Worm (Caenorhabditis elegans): Measurements from ENCODE around the gene srbc-67.

DNA sequence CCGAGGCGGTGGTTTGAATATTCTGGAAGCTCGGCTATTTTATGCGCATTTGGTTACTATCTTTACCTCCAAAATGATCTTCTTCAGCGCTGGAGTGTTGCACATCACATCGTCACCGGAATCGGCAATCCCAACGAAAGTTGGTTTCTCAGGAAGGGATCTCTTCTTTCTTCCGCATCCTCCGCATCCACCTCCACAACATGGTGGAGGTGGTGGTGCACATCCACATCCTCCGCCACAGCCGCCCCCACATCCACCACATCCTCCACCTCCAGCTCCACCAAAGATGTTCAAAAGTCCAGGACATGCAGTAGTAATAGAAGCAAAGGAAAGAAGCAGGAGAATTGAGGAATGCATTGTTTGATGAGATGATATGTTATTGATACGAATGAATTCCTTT, 16.4 kb upstream of the srbc-67 start, which contains the start of gene grl-31:
- TF ChIP-seq fax-1 (tag; optimal IDR thresholded peaks at IDR 0.05) (no peak), sdc-2 (tag; optimal IDR thresholded peaks at IDR 0.05) (no peak), rnt-1 (tag; optimal IDR thresholded peaks at IDR 0.05) (no peak), pqm-1 (tag; optimal IDR thresholded peaks at IDR 0.05) (no peak), pag-3 (tag; optimal IDR thresholded peaks at IDR 0.05; ENCODE audit: borderline replicate concordance) (no peak), dve-1 (tag; optimal IDR thresholded peaks at IDR 0.05) (no peak), nhr-11 (tag; optimal IDR thresholded peaks at IDR 0.05) (no peak), fkh-6 (tag; optimal IDR thresholded peaks at IDR 0.05) (no peak)

All from whole organism, late embryonic.